Worm (Caenorhabditis elegans): ENCODE results near the gene K01A11.3.

ce11 chrIII:3397678-3398077 lies 54.7 kb downstream of the K01A11.3 start, which contains the start of gene clpf-1:
- TF ChIP-seq unc-39 (tag; optimal IDR thresholded peaks at IDR 0.05) (no peak), nhr-25 (tag; optimal IDR thresholded peaks at IDR 0.05) (no peak), gmeb-1 (tag; optimal IDR thresholded peaks at IDR 0.05) (no peak), C34F6.9 (tag; optimal IDR thresholded peaks at IDR 0.05) (no peak)

Measured in whole organism, L2 larva.